Worm (Caenorhabditis elegans) whole organism, young adult: ENCODE measurements around the gene fbxb-112.

Source experiments
- D2030.7 ChIP-seq: fragments of 200-800 bp; sonication (Bioruptor generic); IDR thresholded peaks from 2 replicates; pipeline ENCODE4 v1.3.6; 2022; ENCODE audit warnings: missing genetic modification reagents, missing genetic modification characterization, missing compliant biosample characterization
- F10E7.11 ChIP-seq: sonication (generic microtip); optimal IDR thresholded peaks from 2 replicates; lab custom pipeline; 2017; ENCODE audit warnings: mild to moderate bottlenecking, missing genetic modification characterization, moderate library complexity, missing compliant biosample characterization
- F37B4.10 ChIP-seq: fragments of 200-800 bp; sonication (Bioruptor generic); IDR thresholded peaks from 2 replicates; pipeline ENCODE4 v1.3.6; 2022; ENCODE audit warnings: missing genetic modification characterization, missing compliant biosample characterization
- F39B2.1 ChIP-seq: fragments of 200-800 bp; sonication (Bioruptor generic); IDR thresholded peaks from 2 replicates; pipeline ENCODE4 v1.3.6; 2022; ENCODE audit warnings: missing genetic modification reagents, missing genetic modification characterization, missing compliant biosample characterization
- F55B11.4 ChIP-seq: sonication (generic microtip); optimal IDR thresholded peaks from 2 replicates; lab custom pipeline; 2016; ENCODE audit warnings: missing compliant biosample characterization, missing genetic modification characterization, borderline replicate concordance; ENCODE audit not compliant: insufficient read depth
- Y53F4B.3 ChIP-seq: fragments of 200-800 bp; sonication (Bioruptor generic); IDR thresholded peaks from 2 replicates; pipeline ENCODE4 v1.3.6; 2022; ENCODE audit warnings: missing genetic modification reagents, missing genetic modification characterization, missing compliant biosample characterization
- Y56A3A.18 ChIP-seq: fragments of 200-800 bp; sonication (Bioruptor generic); IDR thresholded peaks from 2 replicates; pipeline ENCODE4 v1.3.6; 2022; ENCODE audit warnings: missing genetic modification reagents, missing genetic modification characterization, missing compliant biosample characterization
- aptf-2 ChIP-seq: fragments of 200-800 bp; sonication (Bioruptor generic); conservative IDR thresholded peaks from 2 replicates; pipeline ENCODE4 v1.3.6; 2022; ENCODE audit warnings: missing genetic modification reagents, missing genetic modification characterization, missing compliant biosample characterization
- aptf-3 ChIP-seq: fragments of 200-800 bp; sonication (Bioruptor generic); IDR thresholded peaks from 2 replicates; pipeline ENCODE4 v1.3.6; 2022; ENCODE audit warnings: missing genetic modification characterization, missing compliant biosample characterization
- attf-3 ChIP-seq: fragments of 200-800 bp; sonication (Bioruptor generic); conservative IDR thresholded peaks from 2 replicates; pipeline ENCODE4 v1.3.6; 2022; ENCODE audit warnings: missing genetic modification reagents, missing genetic modification characterization, missing compliant biosample characterization
- ccch-3 ChIP-seq: fragments of 200-800 bp; sonication (Bioruptor generic); optimal IDR thresholded peaks from 2 replicates; lab custom pipeline; 2018; ENCODE audit warnings: mild to moderate bottlenecking, missing genetic modification characterization, missing compliant biosample characterization
- cebp-1 ChIP-seq, 2 experiments: fragments of 200-800 bp in 1 of 2; sonication (Bioruptor generic) in 1 of 2; sonication (generic microtip) in 1 of 2; IDR thresholded peaks in 1 of 2; optimal IDR thresholded peaks in 1 of 2; 2 replicates each; pipeline versions ENCODE4 v1.3.6 to Lab custom; 2017 to 2022; ENCODE audit warnings: missing compliant biosample characterization in 2 of 2, missing genetic modification characterization in 2 of 2, mild to moderate bottlenecking in 1 of 2, missing genetic modification reagents in 1 of 2, moderate library complexity in 1 of 2
- cebp-2 ChIP-seq: fragments of 200-800 bp; sonication (Bioruptor generic); IDR thresholded peaks from 2 replicates; pipeline ENCODE4 v1.3.6; 2022; ENCODE audit warnings: missing genetic modification characterization, missing compliant biosample characterization
- ceh-79 ChIP-seq: sonication (generic microtip); optimal IDR thresholded peaks from 2 replicates; lab custom pipeline; 2017; ENCODE audit warnings: mild to moderate bottlenecking, missing genetic modification characterization, missing compliant biosample characterization
- dox-1 ChIP-seq: fragments of 200-800 bp; sonication (Bioruptor generic); IDR thresholded peaks from 2 replicates; pipeline ENCODE4 v1.3.6; 2022; ENCODE audit warnings: missing genetic modification reagents, missing genetic modification characterization, missing compliant biosample characterization
- egl-18 ChIP-seq: fragments of 200-800 bp; sonication (Bioruptor generic); IDR thresholded peaks from 2 replicates; pipeline ENCODE4 v1.3.6; 2022; ENCODE audit warnings: missing genetic modification reagents, missing genetic modification characterization, missing compliant biosample characterization
- egrh-3 ChIP-seq: fragments of 200-800 bp; sonication (Bioruptor generic); IDR thresholded peaks from 2 replicates; pipeline ENCODE4 v1.3.6; 2022; ENCODE audit warnings: missing genetic modification reagents, missing genetic modification characterization, missing compliant biosample characterization
- fkh-3 ChIP-seq: sonication (generic microtip); optimal IDR thresholded peaks from 2 replicates; lab custom pipeline; 2016; ENCODE audit warnings: mild to moderate bottlenecking, missing genetic modification characterization, missing compliant biosample characterization
- gei-17 ChIP-seq: fragments of 200-800 bp; sonication (Bioruptor generic); optimal IDR thresholded peaks from 2 replicates; lab custom pipeline; 2018; ENCODE audit warnings: mild to moderate bottlenecking, missing genetic modification characterization, missing compliant biosample characterization
- him-1 ChIP-seq: sonication (generic microtip); optimal IDR thresholded peaks from 2 replicates; lab custom pipeline; 2016; ENCODE audit warnings: missing genotype, missing genetic modification reagents, missing genetic modification characterization, missing compliant biosample characterization
- hmg-20 ChIP-seq: fragments of 200-800 bp; sonication (Bioruptor generic); IDR thresholded peaks from 2 replicates; pipeline ENCODE4 v1.3.6; 2022; ENCODE audit warnings: missing genetic modification reagents, missing genetic modification characterization, missing compliant biosample characterization
- hrde-1 ChIP-seq: sonication (generic microtip); optimal IDR thresholded peaks from 2 replicates; lab custom pipeline; 2016; ENCODE audit warnings: missing genetic modification characterization, mild to moderate bottlenecking, missing compliant biosample characterization, moderate library complexity, missing genotype, missing genetic modification reagents, borderline replicate concordance
- hsf-1 ChIP-seq: fragments of 200-800 bp; sonication (Bioruptor generic); IDR thresholded peaks from 2 replicates; pipeline ENCODE4 v1.3.6; 2022; ENCODE audit warnings: missing genetic modification reagents, missing genetic modification characterization, missing compliant biosample characterization
- let-526 ChIP-seq: fragments of 200-800 bp; sonication (Bioruptor generic); IDR thresholded peaks from 2 replicates; pipeline ENCODE4 v1.3.6; 2022; ENCODE audit warnings: missing genetic modification reagents, missing genetic modification characterization, missing compliant biosample characterization
- lin-40 ChIP-seq: sonication (generic microtip); optimal IDR thresholded peaks from 2 replicates; lab custom pipeline; 2016; ENCODE audit warnings: missing genetic modification characterization, mild to moderate bottlenecking, missing compliant biosample characterization, missing genotype, missing genetic modification reagents
- lir-1 ChIP-seq: fragments of 200-800 bp; sonication (Bioruptor generic); conservative IDR thresholded peaks from 2 replicates; pipeline ENCODE4 v1.3.6; 2022; ENCODE audit warnings: missing genetic modification reagents, missing genetic modification characterization, missing compliant biosample characterization
- lsy-27 ChIP-seq: sonication (generic microtip); optimal IDR thresholded peaks from 2 replicates; lab custom pipeline; 2017; ENCODE audit warnings: missing genetic modification characterization, mild to moderate bottlenecking, missing compliant biosample characterization, antibody characterized with exemption, missing genotype, borderline replicate concordance; ENCODE audit not compliant: insufficient read depth
- mcd-1 ChIP-seq: fragments of 200-800 bp; sonication (Bioruptor generic); IDR thresholded peaks from 2 replicates; pipeline ENCODE4 v1.3.6; 2022; ENCODE audit warnings: missing genetic modification reagents, missing genetic modification characterization, missing compliant biosample characterization
- nfyb-1 ChIP-seq: fragments of 200-800 bp; sonication (Bioruptor generic); IDR thresholded peaks from 2 replicates; pipeline ENCODE4 v1.3.6; 2022; ENCODE audit warnings: missing genetic modification reagents, missing genetic modification characterization, missing compliant biosample characterization
- nhr-179 ChIP-seq: sonication (generic microtip); optimal IDR thresholded peaks from 2 replicates; lab custom pipeline; 2016; ENCODE audit warnings: mild to moderate bottlenecking, missing genetic modification characterization, missing compliant biosample characterization
- nhr-27 ChIP-seq: fragments of 200-800 bp; sonication (Bioruptor generic); optimal IDR thresholded peaks from 2 replicates; lab custom pipeline; 2018; ENCODE audit warnings: mild to moderate bottlenecking, missing genetic modification characterization, moderate library complexity, missing compliant biosample characterization
- nhr-90 ChIP-seq: sonication (generic microtip); optimal IDR thresholded peaks from 2 replicates; lab custom pipeline; 2016; ENCODE audit warnings: missing genotype, mild to moderate bottlenecking, missing genetic modification characterization, missing compliant biosample characterization
- pbrm-1 ChIP-seq: fragments of 200-800 bp; sonication (Bioruptor generic); IDR thresholded peaks from 2 replicates; pipeline ENCODE4 v1.3.6; 2022; ENCODE audit warnings: missing genetic modification reagents, missing genetic modification characterization, missing compliant biosample characterization
- snpc-1.3 ChIP-seq: sonication (generic microtip); optimal IDR thresholded peaks from 2 replicates; lab custom pipeline; 2017; ENCODE audit warnings: missing genetic modification characterization, mild to moderate bottlenecking, missing compliant biosample characterization, antibody characterized with exemption, moderate library complexity, missing genotype, missing genetic modification reagents; ENCODE audit not compliant: insufficient read depth
- tbp1 ChIP-seq: fragments of 200-800 bp; sonication (Bioruptor generic); optimal IDR thresholded peaks from 2 replicates; lab custom pipeline; 2018; ENCODE audit warnings: mild to moderate bottlenecking, missing genetic modification characterization, missing compliant biosample characterization
- unc-130 ChIP-seq: sonication (generic microtip); optimal IDR thresholded peaks from 2 replicates; lab custom pipeline; 2016; ENCODE audit warnings: missing genetic modification reagents, missing genetic modification characterization, missing compliant biosample characterization
- zfh-2 ChIP-seq: fragments of 200-800 bp; sonication (Bioruptor generic); conservative IDR thresholded peaks from 2 replicates; pipeline ENCODE4 v1.3.6; 2022; ENCODE audit warnings: missing genetic modification reagents, missing genetic modification characterization, missing compliant biosample characterization
- ztf-3 ChIP-seq: fragments of 200-800 bp; sonication (Bioruptor generic); optimal IDR thresholded peaks from 2 replicates; lab custom pipeline; 2018; ENCODE audit warnings: mild to moderate bottlenecking, missing genetic modification characterization, missing compliant biosample characterization

fbxb-112 gene

DNA sequence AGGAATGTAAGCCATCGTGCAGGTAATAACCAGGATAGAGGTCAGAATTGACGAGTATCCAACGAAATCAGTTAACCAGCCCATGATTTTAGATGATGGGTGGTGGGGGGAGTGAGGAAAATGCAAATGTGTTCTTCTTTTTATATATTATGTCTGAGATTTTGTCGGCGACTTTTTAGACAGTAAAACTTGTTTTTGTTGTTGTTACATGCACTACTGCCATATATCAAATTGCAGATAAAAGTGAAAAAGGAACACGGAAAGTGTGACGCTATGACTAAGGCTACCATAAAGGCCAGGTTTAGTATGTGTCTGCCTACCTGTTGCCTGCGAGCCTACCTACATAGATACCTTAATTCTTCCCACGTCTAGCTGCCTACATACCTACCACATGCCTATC, 33.2 kb downstream of the fbxb-112 start, which contains the start of gene col-72 (continued):
- TF ChIP-seq nhr-27, result no peak
- no peak for TF ChIP-seq ztf-3
- no peak for TF ChIP-seq aptf-2 (GFP tag; lab: Robert Waterston, UW)
- no peak for TF ChIP-seq F39B2.1 (GFP tag; lab: Robert Waterston, UW)

- TF ChIP-seq lin-40 (tag; lab: Kevin White, UChicago) (no peak), let-526 (GFP tag; lab: Robert Waterston, UW) (no peak), hrde-1 (tag; lab: Kevin White, UChicago) (no peak), F10E7.11 (tag; lab: Kevin White, UChicago) (no peak), Y56A3A.18 (no peak), ceh-79 (no peak), cebp-1 (GFP tag; IDR thresholded peaks at IDR 0.05; lab: Robert Waterston, UW) (no peak), cebp-1 (tag; optimal IDR thresholded peaks at IDR 0.05; lab: Kevin White, UChicago) (no peak), hsf-1 (GFP tag; lab: Robert Waterston, UW) (no peak), ccch-3 (GFP tag; lab: Kevin White, UChicago) (no peak), nhr-179 (no peak), tbp1 (GFP tag; lab: Kevin White, UChicago) (no peak), fkh-3 (tag; lab: Kevin White, UChicago) (no peak), attf-3 (no peak), F37B4.10 (no peak), aptf-2 (GFP tag; lab: Robert Waterston, UW) (no peak), nfyb-1 (GFP tag; lab: Robert Waterston, UW) (no peak), hmg-20 (GFP tag; lab: Robert Waterston, UW) (no peak), aptf-3 (GFP tag; lab: Robert Waterston, UW) (no peak), dox-1 (GFP tag; lab: Robert Waterston, UW) (no peak), egl-18 (no peak)
Observed at ce11 chrII:3527460-3527859, 36.6 kb downstream of the fbxb-112 start.

ce11 chrII:3528256-3528655, 37.4 kb downstream of the fbxb-112 start, which contains the start of gene ncs-6:
ncs-6 (minus strand) TSS chrII:3528516.
- TF ChIP-seq cebp-2 (GFP tag; lab: Robert Waterston, UW), result 0 out of 2 replicates have a peak, but pooled peaks have one; percentile 53
- no peak for TF ChIP-seq pbrm-1 (GFP tag; lab: Robert Waterston, UW)
- TF ChIP-seq F55B11.4 (tag; lab: Kevin White, UChicago), result no peak
- no peak for TF ChIP-seq fkh-3 (tag; lab: Kevin White, UChicago)
- no peak for TF ChIP-seq hsf-1 (GFP tag; lab: Robert Waterston, UW)
- TF ChIP-seq, all 124 proteins: peak for 1

DNA sequence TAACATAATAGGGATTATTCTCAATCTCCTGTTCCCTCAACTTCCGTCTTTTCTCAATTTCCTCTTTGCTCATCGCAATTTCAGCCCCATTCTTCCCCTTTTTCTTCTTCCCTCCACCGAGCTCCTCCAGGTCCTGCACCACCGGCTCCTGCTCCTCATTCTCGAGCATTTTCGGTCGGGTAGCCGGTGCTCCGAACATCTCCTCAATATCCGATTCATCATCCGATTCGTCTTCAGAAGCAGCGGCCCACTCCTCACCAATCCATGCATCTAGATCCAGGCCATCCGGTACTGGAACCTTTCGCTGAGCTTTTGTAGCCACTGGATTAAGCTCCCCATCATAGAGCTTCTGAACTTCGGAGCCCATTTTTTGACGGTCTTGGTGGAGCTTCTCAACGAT, 49.3 kb downstream of the fbxb-112 start:
- no peak for TF ChIP-seq him-1
- no peak for TF ChIP-seq Y53F4B.3
- peak; percentile 69 for TF ChIP-seq zfh-2
- TF ChIP-seq nhr-90 (tag; lab: Kevin White, UChicago), result no peak
- TF ChIP-seq mcd-1 (GFP tag; lab: Robert Waterston, UW), result 0 out of 2 replicates have a peak, but pooled peaks have one; percentile 18
- no peak for TF ChIP-seq gei-17 (GFP tag; lab: Kevin White, UChicago)
- no peak for TF ChIP-seq unc-130
- no peak for TF ChIP-seq ccch-3 (GFP tag; lab: Kevin White, UChicago)
- TF ChIP-seq egrh-3 (GFP tag; lab: Robert Waterston, UW), result peak; percentile 42; the same call in 1 of the 2 replicates
- TF ChIP-seq lsy-27 (tag; lab: Kevin White, UChicago), result no peak
- TF ChIP-seq hrde-1 (tag; lab: Kevin White, UChicago), result no peak
- TF ChIP-seq D2030.7 (GFP tag; lab: Robert Waterston, UW), result no peak
- TF ChIP-seq lir-1 (GFP tag; lab: Robert Waterston, UW), result no peak
- TF ChIP-seq snpc-1.3 (tag; lab: Kevin White, UChicago), result no peak
